Fruit fly (Drosophila melanogaster) whole organism, wandering third instar larva: ENCODE data around the gene CG32075.

Source experiments
- Abd-B ChIP-seq: fragments of >200 bp; optimal IDR thresholded peaks from 2 replicates; lab custom pipeline; 2017; ENCODE audit warnings: missing biosample characterization, missing genetic modification characterization
- CG32264 ChIP-seq: fragments of 200-800 bp; sonication (Bioruptor generic); optimal IDR thresholded peaks from 2 replicates; lab custom pipeline; 2016; ENCODE audit warnings: missing biosample characterization, missing genetic modification characterization
- CrebA ChIP-seq: fragments of 200-800 bp; sonication (Bioruptor generic); optimal IDR thresholded peaks from 2 replicates; lab custom pipeline; 2016; ENCODE audit warnings: missing biosample characterization, mild to moderate bottlenecking, missing genetic modification characterization, borderline replicate concordance
- GATAd ChIP-seq: sonication (Bioruptor generic); optimal IDR thresholded peaks from 2 replicates; lab custom pipeline; 2016; ENCODE audit warnings: missing biosample characterization, missing genetic modification characterization
- HLH106 ChIP-seq: fragments of 200-800 bp; optimal IDR thresholded peaks from 3 replicates; lab custom pipeline; 2019; ENCODE audit warnings: missing biosample characterization, mild to moderate bottlenecking, missing genetic modification characterization, moderate library complexity
- Hnf4 ChIP-seq: fragments of 200-800 bp; sonication (Bioruptor generic); optimal IDR thresholded peaks from 2 replicates; lab custom pipeline; 2016; ENCODE audit warnings: missing biosample characterization, mild to moderate bottlenecking, missing genetic modification characterization
- Hr78 ChIP-seq: fragments of >200 bp; optimal IDR thresholded peaks from 2 replicates; lab custom pipeline; 2017; ENCODE audit warnings: missing biosample characterization, missing genetic modification characterization
- Hr83 ChIP-seq: fragments of 200-300 bp; sonication (Bioruptor generic); optimal IDR thresholded peaks from 2 replicates; lab custom pipeline; 2016; ENCODE audit warnings: missing biosample characterization, mild to moderate bottlenecking, missing genetic modification characterization, moderate library complexity; ENCODE audit not compliant: poor library complexity, severe bottlenecking
- Jra ChIP-seq: sonication (Bioruptor generic); optimal IDR thresholded peaks from 2 replicates; lab custom pipeline; 2016; ENCODE audit warnings: missing biosample characterization, missing genetic modification characterization
- Myc ChIP-seq: fragments of >200 bp; optimal IDR thresholded peaks from 2 replicates; lab custom pipeline; 2017
- N ChIP-seq: fragments of >200 bp; optimal IDR thresholded peaks from 2 replicates; lab custom pipeline; 2018; ENCODE audit warnings: missing biosample characterization, missing external identifiers, missing genetic modification characterization
- OdsH ChIP-seq: fragments of 200-800 bp; sonication (Bioruptor generic); optimal IDR thresholded peaks from 2 replicates; lab custom pipeline; 2016; ENCODE audit warnings: missing biosample characterization, mild to moderate bottlenecking, missing genetic modification characterization
- Sp1 ChIP-seq: fragments of 200-800 bp; sonication (Bioruptor generic); optimal IDR thresholded peaks from 3 replicates; lab custom pipeline; 2019; ENCODE audit warnings: missing biosample characterization, mild to moderate bottlenecking, missing genetic modification characterization, moderate library complexity
- Vsx2 ChIP-seq: fragments of 200-300, 225-300 bp; sonication (Bioruptor generic); optimal IDR thresholded peaks from 2 replicates; lab custom pipeline; 2018; ENCODE audit warnings: missing biosample characterization, missing genetic modification characterization; ENCODE audit not compliant: partially characterized antibody
- br ChIP-seq: fragments of 200-800 bp; sonication (Bioruptor generic); optimal IDR thresholded peaks from 2 replicates; lab custom pipeline; 2016; ENCODE audit warnings: missing biosample characterization, missing genetic modification characterization
- brk ChIP-seq: fragments of 200-800 bp; sonication (Bioruptor generic); optimal IDR thresholded peaks from 2 replicates; lab custom pipeline; 2016; ENCODE audit warnings: missing biosample characterization, mild to moderate bottlenecking, missing genetic modification characterization
- dl ChIP-seq, 2 experiments: fragments of 175-275, 200-275 bp in 1 of 2; fragments of 200-275 bp in 1 of 2; sonication (Bioruptor generic); optimal IDR thresholded peaks; lab custom pipeline; 2018; ENCODE audit warnings: mild to moderate bottlenecking in 2 of 2, missing biosample characterization in 2 of 2, missing genetic modification characterization in 2 of 2, moderate library complexity in 2 of 2; ENCODE audit not compliant: partially characterized antibody in 2 of 2, insufficient read depth in 1 of 2
- dmrt93B ChIP-seq: fragments of 200-800 bp; sonication (Bioruptor generic); optimal IDR thresholded peaks from 2 replicates; lab custom pipeline; 2018; ENCODE audit warnings: missing biosample characterization, mild to moderate bottlenecking, missing genetic modification characterization
- dsf ChIP-seq: sonication (Bioruptor generic); optimal IDR thresholded peaks from 2 replicates; lab custom pipeline; 2016; ENCODE audit warnings: missing biosample characterization, missing genetic modification characterization, borderline replicate concordance
- ey ChIP-seq: fragments of 200-800 bp; sonication (Bioruptor generic); optimal IDR thresholded peaks from 2 replicates; lab custom pipeline; 2016; ENCODE audit warnings: missing biosample characterization, missing genetic modification characterization
- foxo ChIP-seq, 2 experiments: fragments of 200-800 bp; sonication (Bioruptor generic); optimal IDR thresholded peaks; 2 replicates in 1 of 2; 3 replicates in 1 of 2; lab custom pipeline; 2016 to 2017; ENCODE audit warnings: missing biosample characterization in 2 of 2, missing genetic modification characterization in 2 of 2
- fru ChIP-seq: fragments of 200-800 bp; sonication (Bioruptor generic); optimal IDR thresholded peaks from 3 replicates; lab custom pipeline; 2016; ENCODE audit warnings: missing biosample characterization, mild to moderate bottlenecking, missing genetic modification characterization
- h ChIP-seq: fragments of 200-800 bp; sonication (Bioruptor generic); optimal IDR thresholded peaks from 3 replicates; lab custom pipeline; 2016; ENCODE audit warnings: missing biosample characterization, mild to moderate bottlenecking, missing genetic modification characterization
- jim ChIP-seq: fragments of 175-275, 200-325 bp; sonication (Bioruptor generic); optimal IDR thresholded peaks from 2 replicates; lab custom pipeline; 2016; ENCODE audit warnings: missing biosample characterization, mild to moderate bottlenecking, missing genetic modification characterization
- lola ChIP-seq: fragments of >200 bp; optimal IDR thresholded peaks from 2 replicates; lab custom pipeline; 2017; ENCODE audit warnings: missing biosample characterization, missing genetic modification characterization
- pan ChIP-seq: fragments of >200 bp; optimal IDR thresholded peaks from 2 replicates; lab custom pipeline; 2017
- psq ChIP-seq: fragments of 200-800 bp; sonication (Bioruptor generic); optimal IDR thresholded peaks from 3 replicates; lab custom pipeline; 2017; ENCODE audit warnings: missing biosample characterization, mild to moderate bottlenecking, missing genetic modification characterization, moderate library complexity
- rgr ChIP-seq: fragments of 200-800 bp; sonication (Bioruptor generic); optimal IDR thresholded peaks from 3 replicates; lab custom pipeline; 2016; ENCODE audit warnings: missing biosample characterization, mild to moderate bottlenecking, missing genetic modification characterization
- sage ChIP-seq: fragments of 200-800 bp; sonication (Bioruptor generic); optimal IDR thresholded peaks from 2 replicates; lab custom pipeline; 2016; ENCODE audit warnings: missing biosample characterization, mild to moderate bottlenecking, missing genetic modification characterization
- sv ChIP-seq: fragments of 200-800 bp; sonication (Bioruptor generic); optimal IDR thresholded peaks from 3 replicates; lab custom pipeline; 2016; ENCODE audit warnings: missing biosample characterization, missing genetic modification characterization
- tai ChIP-seq: sonication (Bioruptor generic); optimal IDR thresholded peaks from 2 replicates; lab custom pipeline; 2016; ENCODE audit warnings: missing biosample characterization, missing genetic modification characterization
- usp ChIP-seq: fragments of >200 bp; optimal IDR thresholded peaks from 2 replicates; lab custom pipeline; 2017; ENCODE audit warnings: missing biosample characterization, missing genetic modification characterization
- woc ChIP-seq: sonication (Bioruptor generic); optimal IDR thresholded peaks from 2 replicates; lab custom pipeline; 2016; ENCODE audit warnings: missing biosample characterization, mild to moderate bottlenecking, missing genetic modification characterization

CG32075 gene

DNA sequence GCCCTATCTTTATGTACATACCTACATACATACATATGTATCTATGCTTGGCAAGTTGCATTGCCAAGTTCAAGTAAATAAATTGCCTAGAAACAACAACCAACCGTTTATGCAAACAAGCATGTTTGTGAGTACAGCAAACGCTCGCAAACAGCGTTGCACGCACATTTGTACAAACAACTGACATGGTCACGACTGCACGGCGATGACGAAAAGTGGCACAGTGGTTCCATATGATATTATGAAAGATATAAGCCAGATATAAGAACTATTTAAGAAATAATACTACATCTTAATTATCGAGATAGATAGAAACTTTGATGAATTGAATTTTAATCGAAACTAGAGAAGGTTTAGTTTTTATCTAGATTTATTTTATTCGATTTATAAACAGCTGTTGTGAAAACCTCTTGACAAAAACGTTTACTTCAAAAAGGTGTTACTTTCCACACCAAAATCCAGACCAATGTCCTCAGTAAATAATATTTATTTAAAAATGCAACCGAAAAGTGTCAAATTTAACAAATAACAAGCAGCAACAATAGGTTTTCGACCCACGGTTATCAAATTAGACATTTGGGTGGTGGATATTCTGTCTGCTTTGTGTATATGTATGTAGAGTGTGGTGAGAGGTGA lies 25.2 kb upstream of the CG32075 start:
- TF ChIP-seq rgr (GFP tag; lab: Kevin White, UChicago) (peak; percentile 74), dl (GFP tag; optimal IDR thresholded peaks at IDR 0.05; lab: Kevin White, UChicago; ENCODE audit: insufficient read depth in 1 of 2, partially characterized antibody in 2 of 2) (no peak), Sp1 (GFP tag; lab: Kevin White, UChicago) (peak; percentile 76), HLH106 (tag; lab: Kevin White, UChicago) (peak; percentile 54), CG32264 (GFP tag; lab: Kevin White, UChicago) (peak; percentile 13), OdsH (GFP tag; lab: Kevin White, UChicago) (peak; percentile 80), h (GFP tag; lab: Kevin White, UChicago) (peak; percentile 81), Hr83 (peak; percentile 96), ey (GFP tag; lab: Kevin White, UChicago) (peak; percentile 74), CrebA (no peak), dmrt93B (GFP tag; lab: Kevin White, UChicago) (peak; percentile 6), brk (GFP tag; lab: Kevin White, UChicago) (peak; percentile 40), woc (GFP tag; lab: Kevin White, UChicago) (peak; percentile 68), sage (GFP tag; lab: Kevin White, UChicago) (peak; percentile 42), Jra (peak; percentile 8), tai (GFP tag; lab: Kevin White, UChicago) (peak; percentile 78), Abd-B (no peak), sv (peak; percentile 90), Hnf4 (GFP tag; lab: Kevin White, UChicago) (peak; percentile 47), lola (GFP tag; lab: Kevin White, UChicago) (no peak), Hr78 (GFP tag; lab: Kevin White, UChicago) (no peak), foxo (GFP tag; optimal IDR thresholded peaks at IDR 0.05; lab: Kevin White, UChicago) (peak in 1 of 2 experiments; percentile 84), GATAd (peak; percentile 25), fru (GFP tag; lab: Kevin White, UChicago) (peak; percentile 72), jim (peak; percentile 55), psq (peak; percentile 79), Myc (lab: Kevin White, UChicago) (no peak), br (peak; percentile 70)

DNA sequence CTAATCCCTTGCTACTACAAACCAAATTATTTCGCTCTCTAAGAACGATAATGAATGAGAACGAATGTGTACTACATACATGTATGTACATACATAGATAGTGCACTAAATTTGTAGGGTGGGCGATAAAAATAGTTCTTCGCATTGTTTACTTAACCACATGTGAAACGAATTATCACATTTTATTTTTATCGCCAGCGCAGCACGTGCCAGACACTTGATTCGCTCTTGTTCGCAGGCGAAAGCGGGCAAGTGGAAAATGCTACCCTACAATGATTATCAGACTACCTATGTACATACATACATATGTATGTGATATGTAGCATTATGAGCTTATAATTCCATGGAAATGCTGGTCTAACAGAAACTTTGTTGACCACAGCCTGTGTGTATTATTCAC lies 21.1 kb upstream of the CG32075 start:
- no peak for TF ChIP-seq Jra
- TF ChIP-seq dmrt93B (GFP tag; lab: Kevin White, UChicago) = no peak
- TF ChIP-seq fru (GFP tag; lab: Kevin White, UChicago) = no peak
- TF ChIP-seq N = no peak
- no peak for TF ChIP-seq pan (lab: Kevin White, UChicago)
- no peak for TF ChIP-seq dsf (GFP tag; lab: Kevin White, UChicago)
- no peak for TF ChIP-seq CrebA

DNA sequence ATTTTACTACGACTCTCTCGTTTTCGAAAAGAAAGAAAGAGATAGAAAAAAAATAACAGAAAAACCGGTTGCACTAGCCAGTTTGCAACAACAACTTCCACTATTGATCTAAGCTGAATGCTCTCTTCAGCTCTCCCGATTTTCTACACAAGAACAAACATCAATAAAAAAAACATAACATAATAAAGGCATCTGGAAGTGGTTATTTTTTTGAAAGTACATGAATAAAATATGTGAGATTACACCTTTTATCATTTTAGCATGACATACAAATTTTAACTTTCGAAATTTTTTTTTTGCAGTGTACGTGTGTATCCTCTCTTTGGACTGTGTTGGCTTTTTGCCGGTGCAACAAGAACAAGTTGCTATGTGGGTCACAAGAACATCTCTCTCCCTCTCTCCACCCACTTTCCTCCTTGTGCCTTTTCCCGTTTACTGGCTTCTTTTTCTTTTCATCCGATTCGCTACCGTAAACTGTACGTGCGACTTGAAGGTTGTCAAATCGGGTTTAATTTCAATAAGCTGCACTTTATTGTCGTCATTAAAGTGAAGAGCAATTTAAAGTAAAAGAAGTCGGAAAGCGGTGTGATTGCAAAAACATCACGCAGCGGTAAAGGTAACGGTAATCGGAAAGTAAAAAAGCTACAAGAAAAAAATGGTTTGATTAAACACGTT lies 20.0 kb upstream of the CG32075 start:
- TF ChIP-seq N (no peak), fru (GFP tag; lab: Kevin White, UChicago) (no peak), sage (GFP tag; lab: Kevin White, UChicago) (peak; percentile 51), dl (GFP tag; optimal IDR thresholded peaks at IDR 0.05; lab: Kevin White, UChicago; ENCODE audit: insufficient read depth in 1 of 2, partially characterized antibody in 2 of 2) (no peak), dmrt93B (GFP tag; lab: Kevin White, UChicago) (no peak), Hnf4 (GFP tag; lab: Kevin White, UChicago) (no peak), Myc (lab: Kevin White, UChicago) (no peak), CG32264 (GFP tag; lab: Kevin White, UChicago) (peak; percentile 56), Jra (no peak), Abd-B (no peak), psq (peak; percentile 70), ey (GFP tag; lab: Kevin White, UChicago) (peak; percentile 89), br (peak; percentile 74), HLH106 (tag; lab: Kevin White, UChicago) (no peak), usp (GFP tag; lab: Kevin White, UChicago) (no peak), foxo (GFP tag; optimal IDR thresholded peaks at IDR 0.05; lab: Kevin White, UChicago) (no peak), jim (no peak), lola (GFP tag; lab: Kevin White, UChicago) (no peak), OdsH (GFP tag; lab: Kevin White, UChicago) (peak; percentile 87), woc (GFP tag; lab: Kevin White, UChicago) (peak; percentile 49), Hr78 (GFP tag; lab: Kevin White, UChicago) (no peak), Vsx2 (GFP tag; lab: Kevin White, UChicago) (no peak), rgr (GFP tag; lab: Kevin White, UChicago) (peak; percentile 88), pan (lab: Kevin White, UChicago) (no peak), CrebA (no peak), tai (GFP tag; lab: Kevin White, UChicago) (no peak), sv (peak; percentile 95), GATAd (no peak)
